Fruit fly (Drosophila melanogaster): ENCODE data around the gene CG1924.

Gene CG1924

DNA sequence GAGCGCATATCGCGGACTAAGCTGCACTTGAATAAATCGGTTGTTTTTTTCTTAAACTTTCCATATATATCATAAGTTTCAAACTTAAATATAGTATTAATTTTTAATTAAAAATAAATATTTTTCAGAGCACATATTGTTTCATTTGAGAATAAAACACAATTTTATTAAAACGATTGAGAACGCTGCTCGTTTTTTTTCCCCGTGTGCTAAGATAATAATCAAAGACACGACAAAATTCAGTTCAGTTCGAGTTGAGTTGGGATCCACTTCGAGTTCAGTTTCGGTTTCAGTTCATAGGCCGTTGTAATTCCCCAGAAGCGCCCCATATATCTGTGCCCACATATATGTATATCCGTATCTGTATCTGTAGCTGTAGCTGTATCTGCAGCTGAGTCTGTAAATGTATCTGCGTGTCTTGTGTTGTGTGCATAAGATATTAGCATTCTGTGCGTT is 44.5 kb upstream of the CG1924 start (continued):
- TF ChIP-seq CG11504 (tag; optimal IDR thresholded peaks at IDR 0.05) (peak; percentile 83), vnd (GFP tag; IDR thresholded peaks at IDR 0.05; ENCODE audit: partially characterized antibody) (no peak), CG12155 (GFP tag; optimal IDR thresholded peaks at IDR 0.05) (peak; percentile 15), Stat92E (GFP tag; optimal IDR thresholded peaks at IDR 0.05) (peak in 1 of 3 experiments; percentile 79), CG3847 (GFP tag; IDR thresholded peaks at IDR 0.05) (peak; percentile 17; the same call in 1 of the 2 replicates), luna (GFP tag; optimal IDR thresholded peaks at IDR 0.05) (no peak), Atf-2 (GFP tag; optimal IDR thresholded peaks at IDR 0.05) (no peak), Abd-B (GFP tag; optimal IDR thresholded peaks at IDR 0.05) (peak; percentile 68), CG8089 (GFP tag; optimal IDR thresholded peaks at IDR 0.05) (no peak), CG4424 (GFP tag; optimal IDR thresholded peaks at IDR 0.05) (peak; percentile 72), CG30020 (tag; optimal IDR thresholded peaks at IDR 0.05) (peak; percentile 25), CG32767 (GFP tag; IDR thresholded peaks at IDR 0.05) (peak; percentile 62; the same call in 1 of the 2 replicates), C15 (GFP tag; IDR thresholded peaks at IDR 0.05) (no peak), Poxn (GFP tag; IDR thresholded peaks at IDR 0.05) (no peak), CG1233 (GFP tag; optimal IDR thresholded peaks at IDR 0.05) (peak; percentile 67), gcm (GFP tag; optimal IDR thresholded peaks at IDR 0.05) (peak; percentile 77), HmgD (GFP tag; optimal IDR thresholded peaks at IDR 0.05) (no peak), Nf-YC (tag; optimal IDR thresholded peaks at IDR 0.05) (peak; percentile 23), HLH3B (GFP tag; IDR thresholded peaks at IDR 0.05) (peak; percentile 83), grau (tag; optimal IDR thresholded peaks at IDR 0.05) (peak; percentile 64), grn (GFP tag; optimal IDR thresholded peaks at IDR 0.05) (peak; percentile 83), jigr1 (GFP tag; IDR thresholded peaks at IDR 0.05) (0 out of 3 replicates have a peak, but pooled peaks have one; percentile 24), sisA (GFP tag; IDR thresholded peaks at IDR 0.05) (peak; percentile 82), CG3407 (GFP tag; optimal IDR thresholded peaks at IDR 0.05) (peak; percentile 47), CG16813 (GFP tag; IDR thresholded peaks at IDR 0.05; ENCODE audit: partially characterized antibody) (no peak), CG1832 (GFP tag; optimal IDR thresholded peaks at IDR 0.05) (no peak), kay (GFP tag; optimal IDR thresholded peaks at IDR 0.05) (peak; percentile 13), Ptx1 (GFP tag; IDR thresholded peaks at IDR 0.05) (peak; percentile 80), Camta (GFP tag; optimal IDR thresholded peaks at IDR 0.05) (no peak), CG4730 (GFP tag; IDR thresholded peaks at IDR 0.05) (peak; percentile 48), HHEX (GFP tag; optimal IDR thresholded peaks at IDR 0.05) (peak; percentile 61), CG18476 (GFP tag; optimal IDR thresholded peaks at IDR 0.05) (peak; percentile 42), CG2120 (GFP tag; optimal IDR thresholded peaks at IDR 0.05) (no peak), prd (optimal IDR thresholded peaks at IDR 0.05) (no peak), prd (GFP tag; IDR thresholded peaks at IDR 0.05) (peak; percentile 77), NfI (GFP tag; optimal IDR thresholded peaks at IDR 0.05) (peak; percentile 54), CG4707 (GFP tag; optimal IDR thresholded peaks at IDR 0.05) (peak; percentile 12), Hmx (GFP tag; optimal IDR thresholded peaks at IDR 0.05) (no peak), Elba2 (GFP tag; optimal IDR thresholded peaks at IDR 0.05) (no peak), Dbx (GFP tag; IDR thresholded peaks at IDR 0.05) (no peak), Dek (tag; optimal IDR thresholded peaks at IDR 0.05) (peak; percentile 12), CG31441 (GFP tag; IDR thresholded peaks at IDR 0.05) (peak; percentile 89), CG10979 (tag; optimal IDR thresholded peaks at IDR 0.05) (peak; percentile 85), CG5180 (GFP tag; optimal IDR thresholded peaks at IDR 0.05) (peak; percentile 39), CG18262 (tag; optimal IDR thresholded peaks at IDR 0.05) (peak; percentile 90), CG3065 (GFP tag; optimal IDR thresholded peaks at IDR 0.05) (peak; percentile 0), hkb (optimal IDR thresholded peaks at IDR 0.05) (no peak), hkb (GFP tag; IDR thresholded peaks at IDR 0.05) (peak; percentile 86), CG6689 (GFP tag; IDR thresholded peaks at IDR 0.05) (peak; percentile 82), CG7372 (GFP tag; IDR thresholded peaks at IDR 0.05) (peak; percentile 59), dmrt99B (tag; optimal IDR thresholded peaks at IDR 0.05) (peak; percentile 83)

Measured in whole organism, embryonic.